Worm (Caenorhabditis elegans) whole organism, young adult: Measurements from ENCODE around the gene degl-2.

Experiments used
- B0261.1 ChIP-seq: sonication (generic microtip); optimal IDR thresholded peaks from 2 replicates; lab custom pipeline; 2016; ENCODE audit warnings: mild to moderate bottlenecking, missing genetic modification characterization, moderate library complexity, missing compliant biosample characterization
- C06A6.2 ChIP-seq: fragments of 200-800 bp; sonication (Bioruptor generic); conservative IDR thresholded peaks from 2 replicates; pipeline ENCODE4 v1.3.6; 2022; ENCODE audit warnings: missing genetic modification characterization, missing compliant biosample characterization
- F23B12.7 ChIP-seq: sonication (generic microtip); optimal IDR thresholded peaks from 2 replicates; lab custom pipeline; 2017; ENCODE audit warnings: missing genetic modification characterization, mild to moderate bottlenecking, missing compliant biosample characterization, antibody characterized with exemption, moderate library complexity; ENCODE audit not compliant: insufficient read depth
- F33H1.4 ChIP-seq: fragments of 200-800 bp; sonication (Bioruptor generic); IDR thresholded peaks from 2 replicates; pipeline ENCODE4 v1.3.6; 2022; ENCODE audit warnings: missing genetic modification reagents, missing genetic modification characterization, missing compliant biosample characterization
- F39B2.1 ChIP-seq: fragments of 200-800 bp; sonication (Bioruptor generic); IDR thresholded peaks from 2 replicates; pipeline ENCODE4 v1.3.6; 2022; ENCODE audit warnings: missing genetic modification reagents, missing genetic modification characterization, missing compliant biosample characterization
- F52B5.7 ChIP-seq: sonication (generic microtip); optimal IDR thresholded peaks from 2 replicates; lab custom pipeline; 2016; ENCODE audit warnings: mild to moderate bottlenecking, missing genetic modification characterization, missing compliant biosample characterization
- F55B11.4 ChIP-seq: sonication (generic microtip); optimal IDR thresholded peaks from 2 replicates; lab custom pipeline; 2016; ENCODE audit warnings: missing compliant biosample characterization, missing genetic modification characterization, borderline replicate concordance; ENCODE audit not compliant: insufficient read depth
- T07F8.4 ChIP-seq: sonication (generic microtip); optimal IDR thresholded peaks from 2 replicates; lab custom pipeline; 2016; ENCODE audit warnings: mild to moderate bottlenecking, missing genetic modification characterization, moderate library complexity, missing compliant biosample characterization
- Y79H2A.3 ChIP-seq: fragments of 200-800 bp; sonication (Bioruptor generic); conservative IDR thresholded peaks from 2 replicates; pipeline ENCODE4 v1.3.6; 2022; ENCODE audit warnings: missing genetic modification reagents, missing genetic modification characterization, missing compliant biosample characterization
- Y95B8A.8 ChIP-seq: fragments of 200-800 bp; sonication (Bioruptor generic); IDR thresholded peaks from 2 replicates; pipeline ENCODE4 v1.3.6; 2022; ENCODE audit warnings: missing genetic modification reagents, missing genetic modification characterization, missing compliant biosample characterization
- ZK185.1 ChIP-seq: sonication (generic microtip); optimal IDR thresholded peaks from 2 replicates; lab custom pipeline; 2016; ENCODE audit warnings: mild to moderate bottlenecking, missing genetic modification characterization, missing compliant biosample characterization; ENCODE audit not compliant: poor library complexity, severe bottlenecking
- akir-1 ChIP-seq: fragments of 200-800 bp; sonication (Bioruptor generic); optimal IDR thresholded peaks from 2 replicates; lab custom pipeline; 2018; ENCODE audit warnings: mild to moderate bottlenecking, missing genetic modification characterization, moderate library complexity, missing compliant biosample characterization
- aptf-2 ChIP-seq: fragments of 200-800 bp; sonication (Bioruptor generic); conservative IDR thresholded peaks from 2 replicates; pipeline ENCODE4 v1.3.6; 2022; ENCODE audit warnings: missing genetic modification reagents, missing genetic modification characterization, missing compliant biosample characterization
- atf-7 ChIP-seq: sonication (generic microtip); optimal IDR thresholded peaks from 2 replicates; lab custom pipeline; 2017; ENCODE audit warnings: mild to moderate bottlenecking, missing genetic modification characterization, missing compliant biosample characterization
- athp-1 ChIP-seq: sonication (generic microtip); optimal IDR thresholded peaks from 2 replicates; lab custom pipeline; 2017; ENCODE audit warnings: mild to moderate bottlenecking, missing genetic modification characterization, missing compliant biosample characterization
- attf-3 ChIP-seq: fragments of 200-800 bp; sonication (Bioruptor generic); conservative IDR thresholded peaks from 2 replicates; pipeline ENCODE4 v1.3.6; 2022; ENCODE audit warnings: missing genetic modification reagents, missing genetic modification characterization, missing compliant biosample characterization
- bed-1 ChIP-seq: fragments of 200-800 bp; sonication (Bioruptor generic); IDR thresholded peaks from 2 replicates; pipeline ENCODE4 v1.3.6; 2022; ENCODE audit warnings: missing genetic modification reagents, missing genetic modification characterization, missing compliant biosample characterization
- ccch-3 ChIP-seq: fragments of 200-800 bp; sonication (Bioruptor generic); optimal IDR thresholded peaks from 2 replicates; lab custom pipeline; 2018; ENCODE audit warnings: mild to moderate bottlenecking, missing genetic modification characterization, missing compliant biosample characterization
- cebp-1 ChIP-seq, 2 experiments: fragments of 200-800 bp in 1 of 2; sonication (Bioruptor generic) in 1 of 2; sonication (generic microtip) in 1 of 2; IDR thresholded peaks in 1 of 2; optimal IDR thresholded peaks in 1 of 2; 2 replicates each; pipeline versions ENCODE4 v1.3.6 to Lab custom; 2017 to 2022; ENCODE audit warnings: missing compliant biosample characterization in 2 of 2, missing genetic modification characterization in 2 of 2, mild to moderate bottlenecking in 1 of 2, missing genetic modification reagents in 1 of 2, moderate library complexity in 1 of 2
- ceh-27 ChIP-seq: fragments of 200-800 bp; sonication (Bioruptor generic); optimal IDR thresholded peaks from 2 replicates; lab custom pipeline; 2018; ENCODE audit warnings: mild to moderate bottlenecking, missing genetic modification characterization, moderate library complexity, missing compliant biosample characterization
- ceh-58 ChIP-seq: fragments of 200-800 bp; sonication (Bioruptor generic); IDR thresholded peaks from 2 replicates; pipeline ENCODE4 v1.3.6; 2022; ENCODE audit warnings: missing genetic modification characterization, missing compliant biosample characterization
- ceh-91 ChIP-seq: fragments of 200-800 bp; sonication (Bioruptor generic); IDR thresholded peaks from 2 replicates; pipeline ENCODE4 v1.3.6; 2022; ENCODE audit warnings: missing genetic modification reagents, missing genetic modification characterization, missing compliant biosample characterization
- egl-44 ChIP-seq: fragments of 200-800 bp; sonication (Bioruptor generic); IDR thresholded peaks from 2 replicates; pipeline ENCODE4 v1.3.6; 2022; ENCODE audit warnings: missing genetic modification reagents, missing genetic modification characterization, missing compliant biosample characterization
- ekl-4 ChIP-seq: fragments of 200-800 bp; sonication (Bioruptor generic); IDR thresholded peaks from 2 replicates; pipeline ENCODE4 v1.3.6; 2022; ENCODE audit warnings: missing genetic modification reagents, missing genetic modification characterization, missing compliant biosample characterization
- hlh-12 ChIP-seq: sonication (generic microtip); optimal IDR thresholded peaks from 2 replicates; lab custom pipeline; 2016; ENCODE audit warnings: missing genetic modification characterization, missing compliant biosample characterization
- hlh-26 ChIP-seq: fragments of 200-800 bp; sonication (Bioruptor generic); conservative IDR thresholded peaks from 2 replicates; pipeline ENCODE4 v1.3.6; 2022; ENCODE audit warnings: missing genetic modification reagents, missing genetic modification characterization, missing compliant biosample characterization
- lin-35 ChIP-seq, 3 experiments: fragments of 150-350 bp in 2 of 3; sonication (generic microtip) in 1 of 3; optimal IDR thresholded peaks; 2 replicates each; lab custom pipeline; 2014 to 2018; ENCODE audit warnings: missing biosample characterization in 3 of 3, missing genetic modification characterization in 3 of 3, missing genetic modification reagents in 3 of 3
- madf-8 ChIP-seq: fragments of 200-800 bp; sonication (Bioruptor generic); conservative IDR thresholded peaks from 2 replicates; pipeline ENCODE4 v1.3.6; 2022; ENCODE audit warnings: missing genetic modification reagents, missing genetic modification characterization, missing compliant biosample characterization
- mxl-1 ChIP-seq: sonication (generic microtip); optimal IDR thresholded peaks from 2 replicates; lab custom pipeline; 2016; ENCODE audit warnings: missing genetic modification characterization, missing compliant biosample characterization
- nhr-80 ChIP-seq: sonication (generic microtip); optimal IDR thresholded peaks from 2 replicates; lab custom pipeline; 2016; ENCODE audit warnings: missing genetic modification characterization, missing compliant biosample characterization
- nhr-90 ChIP-seq: sonication (generic microtip); optimal IDR thresholded peaks from 2 replicates; lab custom pipeline; 2016; ENCODE audit warnings: missing genotype, mild to moderate bottlenecking, missing genetic modification characterization, missing compliant biosample characterization
- rpc-1 ChIP-seq, 2 experiments: fragments of 150-350 bp in 1 of 2; sonication (generic microtip) in 1 of 2; optimal IDR thresholded peaks; 2 replicates each; lab custom pipeline; 2014 to 2018; ENCODE audit warnings: missing biosample characterization in 1 of 2, missing genetic modification characterization in 1 of 2, missing genetic modification reagents in 1 of 2, missing genotype in 1 of 2
- sdz-38 ChIP-seq: sonication (generic microtip); optimal IDR thresholded peaks from 2 replicates; lab custom pipeline; 2016; ENCODE audit warnings: missing genotype, missing genetic modification characterization, missing compliant biosample characterization
- sea-2 ChIP-seq: fragments of 200-800 bp; sonication (Bioruptor generic); IDR thresholded peaks from 2 replicates; pipeline ENCODE4 v1.3.6; 2022; ENCODE audit warnings: missing genetic modification characterization, missing compliant biosample characterization
- snpc-1.3 ChIP-seq: sonication (generic microtip); optimal IDR thresholded peaks from 2 replicates; lab custom pipeline; 2017; ENCODE audit warnings: missing genetic modification characterization, mild to moderate bottlenecking, missing compliant biosample characterization, antibody characterized with exemption, moderate library complexity, missing genotype, missing genetic modification reagents; ENCODE audit not compliant: insufficient read depth
- tlf-1 ChIP-seq: fragments of 200-800 bp; sonication (Bioruptor generic); optimal IDR thresholded peaks from 2 replicates; lab custom pipeline; 2018; ENCODE audit warnings: mild to moderate bottlenecking, missing genetic modification characterization, missing compliant biosample characterization
- unc-130 ChIP-seq: sonication (generic microtip); optimal IDR thresholded peaks from 2 replicates; lab custom pipeline; 2016; ENCODE audit warnings: missing genetic modification reagents, missing genetic modification characterization, missing compliant biosample characterization
- unc-62 ChIP-seq: fragments of 150-350 bp; optimal IDR thresholded peaks from 2 replicates; lab custom pipeline; 2014; ENCODE audit warnings: missing biosample characterization, missing genetic modification reagents, missing genetic modification characterization
- zim-3 ChIP-seq: sonication (generic microtip); optimal IDR thresholded peaks from 2 replicates; lab custom pipeline; 2017; ENCODE audit warnings: mild to moderate bottlenecking, missing genetic modification characterization, moderate library complexity, missing compliant biosample characterization
- ztf-26 ChIP-seq: sonication (generic microtip); optimal IDR thresholded peaks from 2 replicates; lab custom pipeline; 2017; ENCODE audit warnings: missing genetic modification characterization, missing compliant biosample characterization
- ztf-28 ChIP-seq: fragments of 200-800 bp; sonication (Bioruptor generic); IDR thresholded peaks from 2 replicates; pipeline ENCODE4 v1.3.6; 2022; ENCODE audit warnings: missing genetic modification reagents, missing genetic modification characterization, missing compliant biosample characterization
- ztf-6 ChIP-seq: fragments of 200-800 bp; sonication (Bioruptor generic); IDR thresholded peaks from 2 replicates; pipeline ENCODE4 v1.3.6; 2022; ENCODE audit warnings: missing genetic modification reagents, missing genetic modification characterization, missing compliant biosample characterization

degl-2 gene

DNA sequence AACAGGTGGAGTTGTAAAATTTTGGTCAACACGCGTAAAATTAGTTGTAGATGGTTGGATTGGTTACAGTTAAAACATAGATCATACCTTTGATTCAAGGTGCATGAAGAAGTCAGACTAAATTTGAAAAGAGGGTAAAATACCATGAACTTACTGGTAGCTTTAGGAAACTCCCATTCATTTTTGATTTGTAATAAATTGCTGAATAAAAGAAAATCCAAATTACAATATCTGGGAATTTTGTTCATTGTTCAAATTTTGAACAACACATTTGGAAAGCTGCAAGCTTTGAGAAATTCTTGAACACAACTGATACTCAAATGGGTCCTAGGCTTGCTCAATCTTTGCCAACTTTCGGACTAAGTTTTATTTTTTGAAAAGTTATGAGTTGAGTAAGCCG is 34.7 kb downstream of the degl-2 start:
- no peak for TF ChIP-seq hlh-26
- no peak for TF ChIP-seq bed-1 (GFP tag; lab: Robert Waterston, UW)
- TF ChIP-seq ztf-6 (GFP tag; lab: Robert Waterston, UW) = no peak
- TF ChIP-seq F55B11.4 (tag; lab: Kevin White, UChicago) = no peak
- no peak for TF ChIP-seq Y95B8A.8
- no peak for TF ChIP-seq T07F8.4 (tag; lab: Kevin White, UChicago)
- no peak for TF ChIP-seq madf-8 (GFP tag; lab: Robert Waterston, UW)
- no peak for TF ChIP-seq unc-62 (GFP tag; lab: Kevin White, UChicago)
- no peak for TF ChIP-seq sdz-38 (tag; lab: Kevin White, UChicago)
- no peak for TF ChIP-seq tlf-1 (GFP tag; lab: Kevin White, UChicago)
- TF ChIP-seq F52B5.7 (tag; lab: Kevin White, UChicago) = no peak

DNA sequence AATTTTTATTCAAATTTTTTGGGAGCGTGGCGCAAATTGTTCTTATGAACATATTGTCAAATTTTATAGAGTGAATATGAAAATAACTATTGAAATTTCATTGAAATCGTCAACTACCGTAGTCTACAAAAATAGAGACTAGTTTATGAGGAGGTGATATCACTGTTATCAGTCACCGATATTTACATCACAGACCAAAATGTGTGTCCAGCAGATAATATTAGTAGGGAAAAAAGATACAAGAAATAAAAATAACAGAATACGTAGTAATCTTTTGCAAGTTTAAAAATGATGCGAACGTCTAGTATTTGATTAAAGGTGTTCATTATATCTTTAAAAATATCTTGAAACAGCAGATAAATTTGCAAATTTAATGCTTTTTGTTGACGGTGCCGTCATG is 36.0 kb downstream of the degl-2 start:
- TF ChIP-seq C06A6.2 (GFP tag; lab: Robert Waterston, UW) = no peak
- no peak for TF ChIP-seq unc-62 (GFP tag; lab: Kevin White, UChicago)
- TF ChIP-seq cebp-1 (GFP tag; IDR thresholded peaks at IDR 0.05; lab: Robert Waterston, UW) = no peak
- TF ChIP-seq cebp-1 (tag; optimal IDR thresholded peaks at IDR 0.05; lab: Kevin White, UChicago) = no peak
- no peak for TF ChIP-seq ceh-27 (GFP tag; lab: Kevin White, UChicago)
- no peak for TF ChIP-seq F52B5.7 (tag; lab: Kevin White, UChicago)
- no peak for TF ChIP-seq mxl-1 (tag; lab: Kevin White, UChicago)
- no peak for TF ChIP-seq ztf-28 (GFP tag; lab: Robert Waterston, UW)
- no peak for TF ChIP-seq nhr-80 (tag; lab: Kevin White, UChicago)
- TF ChIP-seq egl-44 = no peak
- no peak for TF ChIP-seq nhr-90 (tag; lab: Kevin White, UChicago)
- TF ChIP-seq attf-3 (GFP tag; lab: Robert Waterston, UW) = no peak
- TF ChIP-seq F39B2.1 (GFP tag; lab: Robert Waterston, UW) = no peak
- TF ChIP-seq F23B12.7 (tag; lab: Kevin White, UChicago) = no peak
- TF ChIP-seq zim-3 (tag; lab: Kevin White, UChicago) = no peak
- TF ChIP-seq aptf-2 (GFP tag; lab: Robert Waterston, UW) = no peak
- TF ChIP-seq tlf-1 (GFP tag; lab: Kevin White, UChicago) = no peak

DNA sequence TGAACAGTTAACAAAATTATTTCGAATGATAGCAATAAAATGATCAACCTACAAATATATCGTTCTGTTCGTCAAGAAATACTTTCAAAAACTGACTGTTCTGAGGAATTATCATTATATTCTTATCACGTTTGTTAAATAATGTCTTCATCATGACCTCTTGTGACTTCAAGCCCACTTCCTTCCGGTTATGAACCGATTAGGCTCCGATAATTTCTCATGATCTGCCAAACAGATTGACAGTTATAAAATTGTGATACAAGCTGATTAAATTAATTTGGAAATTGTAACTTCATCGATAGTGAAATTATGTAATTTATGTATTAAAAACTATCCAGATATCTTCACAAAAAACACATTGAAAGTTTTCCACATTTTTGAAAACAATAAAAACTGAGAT is 37.6 kb downstream of the degl-2 start, which contains the start of gene ins-8:
Gene ins-8, minus strand, starts transcription at position 101 of the 400 bp plus-strand sequence.
- TF ChIP-seq bed-1 (GFP tag; lab: Robert Waterston, UW) (no peak), sea-2 (GFP tag; lab: Robert Waterston, UW) (no peak), F55B11.4 (tag; lab: Kevin White, UChicago) (no peak), Y79H2A.3 (no peak), rpc-1 (optimal IDR thresholded peaks at IDR 0.05; lab: Kevin White, UChicago) (no peak), rpc-1 (tag; optimal IDR thresholded peaks at IDR 0.05; lab: Kevin White, UChicago) (no peak), F33H1.4 (GFP tag; lab: Robert Waterston, UW) (no peak), F39B2.1 (GFP tag; lab: Robert Waterston, UW) (no peak), athp-1 (tag; lab: Kevin White, UChicago) (no peak), atf-7 (no peak), Y95B8A.8 (no peak), sdz-38 (tag; lab: Kevin White, UChicago) (no peak), ceh-58 (GFP tag; lab: Robert Waterston, UW) (no peak), ZK185.1 (tag; lab: Kevin White, UChicago) (no peak)

DNA sequence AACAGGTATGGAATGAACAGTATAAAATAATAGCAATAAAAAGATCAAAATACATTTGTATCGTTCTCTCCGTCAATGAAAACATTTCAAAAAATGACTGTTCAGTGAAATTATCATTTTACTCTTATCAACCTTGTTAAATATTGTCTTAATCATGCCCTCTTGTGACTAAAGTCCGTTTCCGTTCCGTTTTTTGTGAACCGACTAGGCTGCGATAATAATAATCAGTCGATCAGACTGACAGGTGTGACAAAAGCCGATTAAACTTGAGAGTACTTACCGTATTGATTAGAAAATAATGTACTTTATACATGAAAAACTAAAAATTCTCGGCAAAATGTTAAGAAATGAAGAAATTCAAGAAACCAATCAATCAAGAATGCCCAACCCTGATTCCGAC is 39.2 kb downstream of the degl-2 start, which contains the start of gene ins-7:
Gene ins-7, minus strand, starts transcription at position 332 of the 400 bp plus-strand sequence.
- TF ChIP-seq T07F8.4 (tag; lab: Kevin White, UChicago) = no peak
- no peak for TF ChIP-seq C06A6.2 (GFP tag; lab: Robert Waterston, UW)
- no peak for TF ChIP-seq lin-35 (GFP tag; optimal IDR thresholded peaks at IDR 0.05; lab: Kevin White, UChicago)
- TF ChIP-seq ccch-3 (GFP tag; lab: Kevin White, UChicago) = no peak
- no peak for TF ChIP-seq hlh-12 (tag; lab: Kevin White, UChicago)
- peak; percentile 86 for TF ChIP-seq nhr-80 (tag; lab: Kevin White, UChicago)
- no peak for TF ChIP-seq snpc-1.3
- TF ChIP-seq ekl-4 (GFP tag; lab: Robert Waterston, UW) = no peak
- TF ChIP-seq unc-130 (GFP tag; lab: Kevin White, UChicago) = no peak
- no peak for TF ChIP-seq ceh-91
- TF ChIP-seq B0261.1 (tag; lab: Kevin White, UChicago) = no peak
- TF ChIP-seq ztf-26 (tag; lab: Kevin White, UChicago) = no peak
- no peak for TF ChIP-seq athp-1 (tag; lab: Kevin White, UChicago)
- TF ChIP-seq akir-1 (GFP tag; lab: Kevin White, UChicago) = no peak
- no peak for TF ChIP-seq attf-3 (GFP tag; lab: Robert Waterston, UW)
- no peak for TF ChIP-seq sea-2 (GFP tag; lab: Robert Waterston, UW)
